Fruit fly (Drosophila melanogaster) whole organism, wandering third instar larva: Measurements from ENCODE around the gene ea.

ENCODE experiments used
- CG32264 ChIP-seq: fragments of 200-800 bp; sonication (Bioruptor generic); optimal IDR thresholded peaks from 2 replicates; lab custom pipeline; 2016; ENCODE audit warnings: missing biosample characterization, missing genetic modification characterization
- Dif ChIP-seq: fragments of 200-275, 200-300 bp; sonication (Bioruptor generic); optimal IDR thresholded peaks from 2 replicates; lab custom pipeline; 2018; ENCODE audit warnings: missing biosample characterization, missing genetic modification characterization; ENCODE audit not compliant: partially characterized antibody
- Mio ChIP-seq: sonication (Bioruptor generic); optimal IDR thresholded peaks from 2 replicates; lab custom pipeline; 2016; ENCODE audit warnings: missing biosample characterization, missing genetic modification characterization
- Myc ChIP-seq: fragments of >200 bp; optimal IDR thresholded peaks from 2 replicates; lab custom pipeline; 2017
- Rel ChIP-seq, 2 experiments: fragments of 200-800 bp; sonication (Bioruptor generic) in 1 of 2; optimal IDR thresholded peaks; 2 replicates in 1 of 2; 3 replicates in 1 of 2; lab custom pipeline; 2016 to 2019; ENCODE audit warnings: mild to moderate bottlenecking in 2 of 2, missing biosample characterization in 2 of 2, missing genetic modification characterization in 2 of 2, moderate library complexity in 1 of 2
- tai ChIP-seq: sonication (Bioruptor generic); optimal IDR thresholded peaks from 2 replicates; lab custom pipeline; 2016; ENCODE audit warnings: missing biosample characterization, missing genetic modification characterization

DNA sequence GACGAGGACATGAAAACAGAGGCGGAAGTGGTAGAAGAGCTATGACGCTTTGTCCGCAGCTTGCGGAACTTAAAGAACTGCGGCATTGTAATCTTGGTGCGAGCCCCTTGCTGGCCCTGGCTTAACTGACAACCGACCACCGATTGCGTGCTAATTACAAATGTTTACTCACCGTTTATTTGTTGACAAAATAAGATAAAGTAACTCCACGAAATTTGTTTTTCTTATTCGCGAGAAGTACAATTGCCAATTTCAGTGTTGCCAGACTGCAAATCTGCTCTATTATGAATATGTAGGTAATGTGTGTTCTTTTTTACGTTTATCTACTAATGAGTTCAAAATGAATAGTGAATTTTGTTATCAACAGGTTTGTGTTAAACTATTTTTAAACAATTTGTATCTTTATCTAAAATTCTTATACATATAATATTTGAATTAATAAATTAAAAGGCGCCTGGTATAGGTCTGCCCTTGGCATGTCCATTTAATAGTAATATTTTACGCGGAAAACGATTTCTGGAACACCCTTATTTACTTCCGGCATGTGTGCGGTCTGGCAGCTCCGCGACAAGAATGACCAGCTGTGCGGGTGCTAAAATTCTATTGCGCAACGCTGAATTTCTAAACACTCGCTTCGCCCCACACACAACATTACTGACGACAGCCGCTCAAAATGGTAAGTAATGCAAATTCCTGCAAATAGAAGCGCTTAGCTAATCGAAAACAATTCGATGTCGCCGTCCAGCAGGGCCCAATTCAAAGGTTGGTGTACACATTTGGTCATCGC is 28.3 kb downstream of the ea start, which contains the start of the genes Atg4b and Hibch:
- TF ChIP-seq tai (GFP tag; lab: Kevin White, UChicago) = no peak
- TF ChIP-seq Rel (GFP tag; optimal IDR thresholded peaks at IDR 0.05; lab: Kevin White, UChicago) = no peak
- peak; percentile 84 for TF ChIP-seq Rel (tag; optimal IDR thresholded peaks at IDR 0.05; lab: Kevin White, UChicago)
- no peak for TF ChIP-seq Myc
- TF ChIP-seq Mio (GFP tag; lab: Kevin White, UChicago) = no peak
- no peak for TF ChIP-seq Dif
- no peak for TF ChIP-seq CG32264 (GFP tag; lab: Kevin White, UChicago)
